Worm (Caenorhabditis elegans): Measurements from ENCODE around the gene snr-4.

snr-4 gene

ce11 chrV:11979673-11980561 is at the start of gene snr-4:
Gene snr-4, minus strand, starts transcription at chrV:11979723.
- no peak for TF ChIP-seq ets-5 (GFP tag; IDR thresholded peaks at IDR 0.05)
- TF ChIP-seq ceh-8 (GFP tag; optimal IDR thresholded peaks at IDR 0.05): peak; percentile 80
- TF ChIP-seq efl-3 (GFP tag; optimal IDR thresholded peaks at IDR 0.05): peak; percentile 68
- TF ChIP-seq Y116A8C.19 (tag; optimal IDR thresholded peaks at IDR 0.05; ENCODE audit: borderline replicate concordance): no peak
- TF ChIP-seq snu-23 (GFP tag; optimal IDR thresholded peaks at IDR 0.05): peak; percentile 97
- TF ChIP-seq nhr-90 (tag; optimal IDR thresholded peaks at IDR 0.05; ENCODE audit: poor library complexity): peak; percentile 98
- peak; percentile 97 for TF ChIP-seq dsc-1 (tag; optimal IDR thresholded peaks at IDR 0.05)
- peak; percentile 37 for TF ChIP-seq nhr-76 (tag; optimal IDR thresholded peaks at IDR 0.05)
- TF ChIP-seq xbp-1 (tag; optimal IDR thresholded peaks at IDR 0.05): peak; percentile 93
- TF ChIP-seq lin-14 (GFP tag; optimal IDR thresholded peaks at IDR 0.05): peak; percentile 95
- peak; percentile 96 to 97 (median 96) for TF ChIP-seq ceh-82 (tag; optimal IDR thresholded peaks at IDR 0.05)
- TF ChIP-seq nhr-84 (tag; optimal IDR thresholded peaks at IDR 0.05): peak; percentile 36
- TF ChIP-seq efl-1 (optimal IDR thresholded peaks at IDR 0.05): peak; percentile 91 to 96
- peak; percentile 83 to 99 for TF ChIP-seq efl-1 (GFP tag; optimal IDR thresholded peaks at IDR 0.05 in 1 of 2)
- TF ChIP-seq skn-1 (tag; optimal IDR thresholded peaks at IDR 0.05): peak; percentile 80
- TF ChIP-seq irx-1 (tag; optimal IDR thresholded peaks at IDR 0.05): peak; percentile 90
- TF ChIP-seq ztf-11 (tag; optimal IDR thresholded peaks at IDR 0.05): peak in 1 of 2 experiments; percentile 91
- TF ChIP-seq zip-4 (GFP tag; optimal IDR thresholded peaks at IDR 0.05): peak; percentile 88
- peak; percentile 94 for TF ChIP-seq ama-1 (optimal IDR thresholded peaks at IDR 0.05)
- peak; percentile 79 to 83 (median 83) for TF ChIP-seq dpl-1 (GFP tag; optimal IDR thresholded peaks at IDR 0.05)
- peak; percentile 86 for TF ChIP-seq lin-39 (tag; optimal IDR thresholded peaks at IDR 0.05)
- TF ChIP-seq nhr-28 (tag; optimal IDR thresholded peaks at IDR 0.05): no peak
- TF ChIP-seq pqm-1 (tag; optimal IDR thresholded peaks at IDR 0.05): peak; percentile 56
- TF ChIP-seq C04F5.9 (tag; optimal IDR thresholded peaks at IDR 0.05): peak; percentile 77
- peak; percentile 31 for TF ChIP-seq ceh-90 (tag; optimal IDR thresholded peaks at IDR 0.05)
- peak; percentile 76 for TF ChIP-seq nhr-237 (tag; optimal IDR thresholded peaks at IDR 0.05)
- TF ChIP-seq C34B4.2 (tag; optimal IDR thresholded peaks at IDR 0.05): peak; percentile 23
- peak in 5 of 6 experiments; percentile 30 to 96 (median 93) for TF ChIP-seq elt-3 (tag; optimal IDR thresholded peaks at IDR 0.05)
- peak; percentile 96 for TF ChIP-seq nhr-20 (tag; optimal IDR thresholded peaks at IDR 0.05)
- TF ChIP-seq unc-62 (GFP tag; optimal IDR thresholded peaks at IDR 0.05): peak; percentile 60
- TF ChIP-seq lin-15B (tag; optimal IDR thresholded peaks at IDR 0.05): peak; percentile 93
- TF ChIP-seq lir-3 (tag; optimal IDR thresholded peaks at IDR 0.05; ENCODE audit: poor library complexity): peak; percentile 74
- TF ChIP-seq blmp-1 (tag; optimal IDR thresholded peaks at IDR 0.05): no peak
- no peak for TF ChIP-seq ces-1 (GFP tag; optimal IDR thresholded peaks at IDR 0.05)
- TF ChIP-seq nhr-77 (tag; optimal IDR thresholded peaks at IDR 0.05): peak; percentile 95
- peak; percentile 87 to 92 for TF ChIP-seq lsy-2 (tag; optimal IDR thresholded peaks at IDR 0.05)
- peak; percentile 82 for TF ChIP-seq nhr-11 (tag; optimal IDR thresholded peaks at IDR 0.05)
- TF ChIP-seq egl-27 (tag; optimal IDR thresholded peaks at IDR 0.05): peak in 1 of 2 experiments; percentile 76
- peak; percentile 84 for TF ChIP-seq C16A3.4 (tag; optimal IDR thresholded peaks at IDR 0.05)
- TF ChIP-seq nhr-85 (tag): peak; percentile 98
- TF ChIP-seq pag-3 (tag; optimal IDR thresholded peaks at IDR 0.05; ENCODE audit: borderline replicate concordance, insufficient read depth): peak; percentile 36
- TF ChIP-seq pax-3 (tag; optimal IDR thresholded peaks at IDR 0.05): peak; percentile 98
- peak; percentile 66 for TF ChIP-seq F16B12.6 (tag; optimal IDR thresholded peaks at IDR 0.05)
- peak; percentile 17 for TF ChIP-seq zag-1 (tag; optimal IDR thresholded peaks at IDR 0.05)
- TF ChIP-seq alr-1 (tag; optimal IDR thresholded peaks at IDR 0.05; ENCODE audit: borderline replicate concordance): no peak
- peak; percentile 94 for TF ChIP-seq egl-13 (tag; optimal IDR thresholded peaks at IDR 0.05)
- peak; percentile 99 for TF ChIP-seq snpc-4 (tag; optimal IDR thresholded peaks at IDR 0.05)
- peak; percentile 94 for TF ChIP-seq lin-13 (GFP tag; optimal IDR thresholded peaks at IDR 0.05)
- TF ChIP-seq hlh-17 (GFP tag; optimal IDR thresholded peaks at IDR 0.05; ENCODE audit: borderline replicate concordance): no peak
- peak; percentile 87 for TF ChIP-seq hpl-2 (GFP tag; optimal IDR thresholded peaks at IDR 0.05)
